Worm (Caenorhabditis elegans) whole organism, late embryonic: ENCODE measurements around the gene F55E10.2.
A peak's percentile ranks its signal among the peaks of the same experiment; 100 is the strongest.

Source experiments
- pax-1 ChIP-seq: fragments of 150-350 bp; optimal IDR thresholded peaks from 2 replicates; lab custom pipeline; 2014; ENCODE audit warnings: missing biosample characterization, missing genetic modification characterization
- unc-55 ChIP-seq: sonication (generic microtip); optimal IDR thresholded peaks from 2 replicates; lab custom pipeline; 2017; ENCODE audit warnings: missing biosample characterization, missing genetic modification reagents, missing genetic modification characterization

The F55E10.2 gene

ce11 chrX:8390508-8390907, 50.0 kb downstream of the F55E10.2 start:
- TF ChIP-seq unc-55 (peak; percentile 85), pax-1 (no peak)
